Worm (Caenorhabditis elegans): ENCODE measurements around the gene F39H12.1.

F39H12.1 gene

DNA sequence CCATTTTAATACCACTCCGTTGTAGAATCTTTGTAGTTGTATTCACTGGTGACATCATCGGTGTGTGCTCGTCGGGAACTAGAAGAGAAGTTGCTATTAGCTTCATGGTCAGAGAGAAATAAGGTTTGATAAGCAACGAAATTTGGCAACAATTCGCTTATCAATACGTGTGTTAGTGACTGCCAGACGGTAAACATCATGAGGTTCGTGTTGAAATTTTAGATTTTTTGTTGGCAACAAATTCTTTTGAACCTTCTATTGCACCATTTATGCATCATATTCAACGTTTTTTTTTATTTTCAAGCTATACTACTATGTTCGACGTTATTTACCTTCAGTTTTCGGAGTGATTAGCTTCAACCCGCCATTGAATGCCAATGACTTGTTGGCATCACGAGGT, 10.8 kb upstream of the F39H12.1 start:
- no peak; the same call in 1 of the 2 replicates for TF ChIP-seq cebp-1 (GFP tag; IDR thresholded peaks at IDR 0.05)
- peak; percentile 60 for TF ChIP-seq cebp-1 (tag; optimal IDR thresholded peaks at IDR 0.05)
- peak; percentile 19 to 63 for TF ChIP-seq let-607 (tag; optimal IDR thresholded peaks at IDR 0.05)
- no peak for TF ChIP-seq hmg-1.2 (GFP tag; IDR thresholded peaks at IDR 0.05)
- peak; percentile 18 for TF ChIP-seq atf-7 (tag; optimal IDR thresholded peaks at IDR 0.05)
- TF ChIP-seq K11D2.4 (GFP tag; IDR thresholded peaks at IDR 0.05): no peak
- no peak for TF ChIP-seq ama-1 (optimal IDR thresholded peaks at IDR 0.05)
- TF ChIP-seq ama-1 (GFP tag; optimal IDR thresholded peaks at IDR 0.05): no peak
- TF ChIP-seq ccch-3 (GFP tag; optimal IDR thresholded peaks at IDR 0.05): no peak
- no peak for TF ChIP-seq T26A5.8 (tag; optimal IDR thresholded peaks at IDR 0.05)
- TF ChIP-seq madf-6 (GFP tag; IDR thresholded peaks at IDR 0.05): no peak
- peak; percentile 44; the same call in 1 of the 2 replicates for TF ChIP-seq dox-1 (GFP tag; IDR thresholded peaks at IDR 0.05)
- peak; percentile 92 for TF ChIP-seq nhr-80 (tag; optimal IDR thresholded peaks at IDR 0.05)

- TF ChIP-seq bed-1 (GFP tag; IDR thresholded peaks at IDR 0.05): no peak
- no peak for TF ChIP-seq attf-5 (GFP tag; optimal IDR thresholded peaks at IDR 0.05)
- TF ChIP-seq ztf-28 (GFP tag; IDR thresholded peaks at IDR 0.05): no peak
- no peak for TF ChIP-seq mes-4 (tag; optimal IDR thresholded peaks at IDR 0.05)
- no peak for TF ChIP-seq ceh-91 (GFP tag; IDR thresholded peaks at IDR 0.05)
- no peak for TF ChIP-seq F57A8.1 (GFP tag; optimal IDR thresholded peaks at IDR 0.05)
- no peak for TF ChIP-seq nhr-179 (tag; optimal IDR thresholded peaks at IDR 0.05)
- TF ChIP-seq gei-17 (GFP tag; optimal IDR thresholded peaks at IDR 0.05): no peak
- TF ChIP-seq F57C9.4 (tag; optimal IDR thresholded peaks at IDR 0.05): no peak
- TF ChIP-seq lin-54 (GFP tag; optimal IDR thresholded peaks at IDR 0.05): no peak
- no peak for TF ChIP-seq hrde-1 (tag; optimal IDR thresholded peaks at IDR 0.05; ENCODE audit: borderline replicate concordance)
- TF ChIP-seq B0261.1 (tag; optimal IDR thresholded peaks at IDR 0.05): no peak
- no peak for TF ChIP-seq egrh-3 (GFP tag; IDR thresholded peaks at IDR 0.05)
- no peak for TF ChIP-seq tbp1 (GFP tag; optimal IDR thresholded peaks at IDR 0.05)
- TF ChIP-seq egl-18 (GFP tag; IDR thresholded peaks at IDR 0.05): no peak
- TF ChIP-seq nhr-27 (tag; optimal IDR thresholded peaks at IDR 0.05): no peak
- no peak for TF ChIP-seq K12H6.12 (tag; optimal IDR thresholded peaks at IDR 0.05)
- no peak for TF ChIP-seq F49E8.2 (tag; optimal IDR thresholded peaks at IDR 0.05; ENCODE audit: insufficient read depth)
Measured at ce11 chrX:825375-825774, 9.2 kb upstream of the F39H12.1 start, which contains the start of gene daf-3. TSS of gene daf-3 (minus strand) at chrX:825475.

ce11 chrX:825924-826323, 8.7 kb upstream of the F39H12.1 start:
- TF ChIP-seq lin-40 (tag; optimal IDR thresholded peaks at IDR 0.05): peak; percentile 36
- TF ChIP-seq Y53G8AR.9 (GFP tag; conservative IDR thresholded peaks at IDR 0.05): 0 out of 2 replicates have a peak, but pooled peaks have one; percentile 39
- no peak for TF ChIP-seq B0035.1 (tag; optimal IDR thresholded peaks at IDR 0.05)
- TF ChIP-seq hmg-1.2 (GFP tag; IDR thresholded peaks at IDR 0.05): peak; percentile 98
- TF ChIP-seq fkh-3 (tag; optimal IDR thresholded peaks at IDR 0.05): no peak

ce11 chrX:827502-827901, 7.1 kb upstream of the F39H12.1 start:
- TF ChIP-seq ztf-25 (GFP tag; IDR thresholded peaks at IDR 0.05): no peak
- TF ChIP-seq hrde-1 (tag; optimal IDR thresholded peaks at IDR 0.05; ENCODE audit: borderline replicate concordance): no peak
- TF ChIP-seq dox-1 (GFP tag; IDR thresholded peaks at IDR 0.05): peak; percentile 40; the same call in 1 of the 2 replicates
- peak; percentile 4 for TF ChIP-seq tbp1 (GFP tag; optimal IDR thresholded peaks at IDR 0.05)
- peak; percentile 39 for TF ChIP-seq ZK185.1 (tag; optimal IDR thresholded peaks at IDR 0.05; ENCODE audit: poor library complexity, severe bottlenecking)
- peak; percentile 54 for TF ChIP-seq K12H6.12 (tag; optimal IDR thresholded peaks at IDR 0.05)
- peak in 1 of 2 experiments; percentile 1 for TF ChIP-seq let-607 (tag; optimal IDR thresholded peaks at IDR 0.05)
- peak; percentile 82 for TF ChIP-seq hmg-1.2 (GFP tag; IDR thresholded peaks at IDR 0.05)
- TF ChIP-seq ztf-18 (tag; optimal IDR thresholded peaks at IDR 0.05): no peak
- 0 out of 2 replicates have a peak, but pooled peaks have one; percentile 34 for TF ChIP-seq rcor-1 (GFP tag; IDR thresholded peaks at IDR 0.05)
- 0 out of 2 replicates have a peak, but pooled peaks have one; percentile 29 for TF ChIP-seq pbrm-1 (GFP tag; IDR thresholded peaks at IDR 0.05)
- TF ChIP-seq K11D2.4 (GFP tag; IDR thresholded peaks at IDR 0.05): no peak
- peak; percentile 65 for TF ChIP-seq lin-40 (tag; optimal IDR thresholded peaks at IDR 0.05)
- TF ChIP-seq nhr-80 (tag; optimal IDR thresholded peaks at IDR 0.05): peak; percentile 51
- TF ChIP-seq ceh-27 (GFP tag; optimal IDR thresholded peaks at IDR 0.05): peak; percentile 21

All from whole organism, young adult.